Worm (Caenorhabditis elegans): ENCODE data around the gene mmab-1.

Gene mmab-1

DNA sequence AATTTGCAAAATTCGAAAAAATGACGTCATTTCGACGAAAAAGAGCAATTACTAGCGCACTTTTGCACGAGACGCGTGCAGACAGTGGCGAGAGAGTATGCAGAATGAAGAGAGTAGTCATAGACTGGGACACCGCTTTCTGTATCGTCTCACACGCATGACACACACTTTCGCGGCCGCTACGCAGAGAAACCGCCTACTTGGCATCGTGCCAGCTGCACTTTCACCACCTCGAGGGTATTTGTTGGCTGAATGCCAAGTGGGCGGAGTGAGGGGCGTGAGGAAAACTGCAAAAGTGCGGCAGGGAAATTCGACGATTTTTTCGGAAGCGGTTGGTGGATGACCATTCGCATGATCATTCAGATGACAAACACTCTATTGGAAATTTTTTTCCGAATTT is 22.2 kb downstream of the mmab-1 start (continued):
- TF ChIP-seq F52B5.7 (tag; optimal IDR thresholded peaks at IDR 0.05) (peak; percentile 95), ceh-91 (GFP tag; IDR thresholded peaks at IDR 0.05) (peak; percentile 64), zfh-2 (GFP tag; conservative IDR thresholded peaks at IDR 0.05) (peak; percentile 100), him-1 (tag; optimal IDR thresholded peaks at IDR 0.05) (no peak), K11D2.4 (GFP tag; IDR thresholded peaks at IDR 0.05) (peak; percentile 98), egrh-3 (GFP tag; IDR thresholded peaks at IDR 0.05) (peak; percentile 70), mes-4 (tag; optimal IDR thresholded peaks at IDR 0.05) (no peak), athp-1 (tag; optimal IDR thresholded peaks at IDR 0.05) (peak; percentile 96), Y53F4B.3 (GFP tag; IDR thresholded peaks at IDR 0.05) (no peak), unc-130 (GFP tag; optimal IDR thresholded peaks at IDR 0.05) (peak; percentile 9), somi-1 (GFP tag; optimal IDR thresholded peaks at IDR 0.05) (peak; percentile 100), F23B12.7 (tag; optimal IDR thresholded peaks at IDR 0.05; ENCODE audit: insufficient read depth) (peak; percentile 41), lir-1 (GFP tag; conservative IDR thresholded peaks at IDR 0.05) (peak; percentile 96), tlf-1 (GFP tag; optimal IDR thresholded peaks at IDR 0.05) (peak; percentile 98), atf-7 (tag; optimal IDR thresholded peaks at IDR 0.05) (peak; percentile 100), ceh-27 (GFP tag; optimal IDR thresholded peaks at IDR 0.05) (peak; percentile 100), hrde-1 (tag; optimal IDR thresholded peaks at IDR 0.05; ENCODE audit: borderline replicate concordance) (no peak), nfya-1 (tag; optimal IDR thresholded peaks at IDR 0.05; ENCODE audit: borderline replicate concordance, insufficient read depth) (no peak), nhr-90 (tag; optimal IDR thresholded peaks at IDR 0.05) (peak; percentile 97), snpc-4 (GFP tag; optimal IDR thresholded peaks at IDR 0.05) (peak; percentile 69), snpc-4 (tag; optimal IDR thresholded peaks at IDR 0.05) (peak; percentile 77 to 91 (median 82)), hmg-1.2 (GFP tag; IDR thresholded peaks at IDR 0.05) (peak; percentile 95), ZK185.1 (tag; optimal IDR thresholded peaks at IDR 0.05; ENCODE audit: poor library complexity, severe bottlenecking) (peak; percentile 96), nhr-80 (tag; optimal IDR thresholded peaks at IDR 0.05) (peak; percentile 99), mxl-1 (tag; optimal IDR thresholded peaks at IDR 0.05) (peak; percentile 58), bed-2 (GFP tag; IDR thresholded peaks at IDR 0.05) (peak; percentile 86), nhr-179 (tag; optimal IDR thresholded peaks at IDR 0.05) (no peak), ztf-26 (tag; optimal IDR thresholded peaks at IDR 0.05) (peak; percentile 99), pha-4 (tag; optimal IDR thresholded peaks at IDR 0.05) (peak; percentile 84), mel-28 (tag; optimal IDR thresholded peaks at IDR 0.05; ENCODE audit: borderline replicate concordance) (peak; percentile 48), T07F8.4 (tag; optimal IDR thresholded peaks at IDR 0.05) (peak; percentile 38), gei-17 (GFP tag; optimal IDR thresholded peaks at IDR 0.05) (peak; percentile 92), fkh-3 (tag; optimal IDR thresholded peaks at IDR 0.05) (no peak), bed-1 (GFP tag; IDR thresholded peaks at IDR 0.05) (peak; percentile 86; the same call in 1 of the 2 replicates), hsf-1 (GFP tag; IDR thresholded peaks at IDR 0.05) (peak; percentile 75), madf-8 (GFP tag; conservative IDR thresholded peaks at IDR 0.05) (peak; percentile 47), F22D6.2 (tag; optimal IDR thresholded peaks at IDR 0.05) (peak; percentile 93), ztf-22 (GFP tag; optimal IDR thresholded peaks at IDR 0.05) (peak; percentile 99), xnd-1 (tag; optimal IDR thresholded peaks at IDR 0.05) (no peak)

DNA sequence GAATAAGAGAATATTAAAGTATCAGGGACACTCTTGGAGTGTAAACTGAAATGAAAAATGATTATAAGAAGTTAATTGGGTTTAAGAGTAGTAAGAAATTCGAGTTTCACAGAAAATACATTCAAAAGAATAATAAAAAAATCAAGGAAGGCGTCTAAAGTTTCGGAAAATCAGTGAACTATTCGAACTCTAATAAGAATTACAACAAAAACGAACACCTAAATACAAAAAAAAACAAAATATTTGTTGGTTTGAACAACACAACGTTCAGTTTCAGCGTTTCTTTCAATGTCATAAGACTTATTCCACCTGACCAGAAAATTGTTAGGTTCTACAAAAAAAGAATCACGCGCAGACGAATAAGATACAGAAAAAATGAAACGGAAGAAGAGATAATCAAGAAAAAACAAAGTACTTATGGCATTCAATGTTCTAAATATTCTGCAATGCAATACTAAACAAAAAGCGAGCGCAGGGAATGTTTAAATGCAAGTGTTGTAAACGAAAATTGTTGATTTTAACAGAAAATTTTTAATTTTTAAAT is 22.8 kb downstream of the mmab-1 start, which contains the start of gene nhl-2:
Gene nhl-2, minus strand, starts transcription at position 51 of the 544 bp plus-strand sequence.
- TF ChIP-seq xnd-1 (tag; optimal IDR thresholded peaks at IDR 0.05) (no peak), unc-130 (GFP tag; optimal IDR thresholded peaks at IDR 0.05) (no peak), attf-3 (GFP tag; conservative IDR thresholded peaks at IDR 0.05) (no peak), C17E4.6 (GFP tag; IDR thresholded peaks at IDR 0.05) (no peak), ceh-91 (GFP tag; IDR thresholded peaks at IDR 0.05) (no peak), nfya-2 (GFP tag; IDR thresholded peaks at IDR 0.05) (no peak), F22D6.2 (tag; optimal IDR thresholded peaks at IDR 0.05) (no peak), gei-17 (GFP tag; optimal IDR thresholded peaks at IDR 0.05) (no peak), let-607 (tag; optimal IDR thresholded peaks at IDR 0.05) (no peak), K12H6.12 (tag; optimal IDR thresholded peaks at IDR 0.05) (no peak), mel-28 (tag; optimal IDR thresholded peaks at IDR 0.05; ENCODE audit: borderline replicate concordance) (no peak), lag-1 (GFP tag; IDR thresholded peaks at IDR 0.05) (no peak), bed-1 (GFP tag; IDR thresholded peaks at IDR 0.05) (no peak), ZK185.1 (tag; optimal IDR thresholded peaks at IDR 0.05; ENCODE audit: poor library complexity, severe bottlenecking) (no peak), Y53G8AR.9 (GFP tag; conservative IDR thresholded peaks at IDR 0.05) (no peak), akir-1 (GFP tag; optimal IDR thresholded peaks at IDR 0.05) (no peak), F57C9.4 (tag; optimal IDR thresholded peaks at IDR 0.05) (no peak)

Measured in whole organism, young adult.